Worm (Caenorhabditis elegans) whole organism, L4 larva: Measurements from ENCODE around the gene Y46G5A.39.

Experiments used
- F37D6.2 ChIP-seq: sonication (generic microtip); optimal IDR thresholded peaks from 2 replicates; lab custom pipeline; 2016; ENCODE audit warnings: mild to moderate bottlenecking, missing genetic modification characterization, missing compliant biosample characterization
- F44E2.7 ChIP-seq: fragments of 200-800 bp; sonication (Bioruptor generic); IDR thresholded peaks from 2 replicates; pipeline ENCODE4 v2.1.2; 2022; ENCODE audit warnings: missing genetic modification characterization, missing compliant biosample characterization
- F49E8.2 ChIP-seq: sonication (generic microtip); optimal IDR thresholded peaks from 2 replicates; lab custom pipeline; 2016; ENCODE audit warnings: missing compliant biosample characterization, mild to moderate bottlenecking, missing genetic modification characterization, borderline replicate concordance
- R02D3.7 ChIP-seq: fragments of 150-350 bp; sonication (generic microtip); optimal IDR thresholded peaks from 3 replicates; lab custom pipeline; 2014; ENCODE audit warnings: missing biosample characterization, missing genetic modification characterization
- T20F7.1 ChIP-seq: fragments of 200-800 bp; sonication (Bioruptor generic); optimal IDR thresholded peaks from 2 replicates; lab custom pipeline; 2018; ENCODE audit warnings: mild to moderate bottlenecking, missing genetic modification characterization, missing compliant biosample characterization
- T26A8.4 ChIP-seq: fragments of 200-800 bp; sonication (Bioruptor generic); IDR thresholded peaks from 2 replicates; pipeline ENCODE4 v1.3.6; 2022; ENCODE audit warnings: missing genetic modification characterization, missing compliant biosample characterization
- Y48G9A.11 ChIP-seq: fragments of 200-800 bp; sonication (Bioruptor generic); IDR thresholded peaks from 2 replicates; pipeline ENCODE4 v1.3.6; 2022; ENCODE audit warnings: missing genetic modification reagents, missing genetic modification characterization, missing compliant biosample characterization
- Y75B8A.6 ChIP-seq: fragments of 200-800 bp; sonication (Bioruptor generic); IDR thresholded peaks from 2 replicates; pipeline ENCODE4 v1.3.6; 2022; ENCODE audit warnings: missing genetic modification reagents, missing genetic modification characterization, missing compliant biosample characterization
- ZK546.5 ChIP-seq, 2 experiments: sonication (generic microtip); optimal IDR thresholded peaks; 2 replicates each; lab custom pipeline; 2017; ENCODE audit warnings: missing biosample characterization in 2 of 2, missing genetic modification characterization in 2 of 2
- aly-2 ChIP-seq: sonication (generic microtip); optimal IDR thresholded peaks from 2 replicates; lab custom pipeline; 2018; ENCODE audit warnings: missing biosample characterization, missing genetic modification characterization
- ama-1 ChIP-seq: fragments of 150-350 bp; optimal IDR thresholded peaks from 2 replicates; lab custom pipeline; 2014; ENCODE audit warnings: inconsistent platforms, mixed read lengths
- attf-4 ChIP-seq: sonication (generic microtip); optimal IDR thresholded peaks from 3 replicates; lab custom pipeline; 2017; ENCODE audit warnings: missing biosample characterization, missing genetic modification characterization
- ceh-28 ChIP-seq: fragments of 150-350 bp; optimal IDR thresholded peaks from 2 replicates; lab custom pipeline; 2014; ENCODE audit warnings: missing biosample characterization, missing genetic modification reagents, missing genetic modification characterization
- ceh-32 ChIP-seq: sonication (generic microtip); optimal IDR thresholded peaks from 2 replicates; lab custom pipeline; 2016; ENCODE audit warnings: mild to moderate bottlenecking, missing genetic modification characterization, missing compliant biosample characterization; ENCODE audit not compliant: poor library complexity
- ceh-62 ChIP-seq: sonication (generic microtip); optimal IDR thresholded peaks from 2 replicates; lab custom pipeline; 2017; ENCODE audit warnings: missing biosample characterization, missing genetic modification characterization
- ces-1 ChIP-seq: fragments of 150-350 bp; sonication (generic microtip); optimal IDR thresholded peaks from 4 replicates; lab custom pipeline; 2014; ENCODE audit warnings: missing biosample characterization, missing genetic modification reagents, missing genetic modification characterization
- cey-2 ChIP-seq: sonication (generic microtip); optimal IDR thresholded peaks from 3 replicates; lab custom pipeline; 2017; ENCODE audit warnings: missing genetic modification characterization, mild to moderate bottlenecking, missing compliant biosample characterization, antibody characterized with exemption, borderline replicate concordance; ENCODE audit not compliant: insufficient read depth
- ctbp-1 ChIP-seq: fragments of 200-800 bp; sonication (Bioruptor generic); IDR thresholded peaks from 2 replicates; pipeline ENCODE4 v1.3.6; 2022; ENCODE audit warnings: missing genetic modification reagents, missing genetic modification characterization, missing compliant biosample characterization
- daf-12 ChIP-seq: fragments of 150-350 bp; optimal IDR thresholded peaks from 2 replicates; lab custom pipeline; 2014; ENCODE audit warnings: missing biosample characterization, missing genetic modification reagents, missing genetic modification characterization
- dmd-9 ChIP-seq: fragments of 200-800 bp; sonication (Bioruptor generic); IDR thresholded peaks from 2 replicates; pipeline ENCODE4 v1.3.6; 2022; ENCODE audit warnings: missing genetic modification reagents, missing genetic modification characterization, missing compliant biosample characterization
- egl-27 ChIP-seq: sonication (generic microtip); optimal IDR thresholded peaks from 3 replicates; lab custom pipeline; 2017; ENCODE audit warnings: missing biosample characterization, missing genetic modification reagents, missing genetic modification characterization
- egl-43 ChIP-seq: fragments of 200-800 bp; sonication (Bioruptor generic); IDR thresholded peaks from 2 replicates; pipeline ENCODE4 v1.3.6; 2022; ENCODE audit warnings: missing genetic modification reagents, missing genetic modification characterization, missing compliant biosample characterization
- fkh-10 ChIP-seq: fragments of 150-350 bp; optimal IDR thresholded peaks from 2 replicates; lab custom pipeline; 2014; ENCODE audit warnings: missing biosample characterization, missing genetic modification reagents, missing genetic modification characterization
- gei-8 ChIP-seq: fragments of 200-800 bp; sonication (Bioruptor generic); optimal IDR thresholded peaks from 2 replicates; lab custom pipeline; 2018; ENCODE audit warnings: mild to moderate bottlenecking, missing genetic modification characterization, missing compliant biosample characterization
- hlh-11 ChIP-seq: fragments of 200-800 bp; sonication (Bioruptor generic); optimal IDR thresholded peaks from 2 replicates; lab custom pipeline; 2018; ENCODE audit warnings: mild to moderate bottlenecking, missing genetic modification characterization, missing compliant biosample characterization
- hlh-30 ChIP-seq: sonication (generic microtip); optimal IDR thresholded peaks from 2 replicates; lab custom pipeline; 2017; ENCODE audit warnings: antibody characterized with exemption, mild to moderate bottlenecking, missing genetic modification characterization, missing compliant biosample characterization; ENCODE audit not compliant: insufficient read depth
- hmg-1.1 ChIP-seq: fragments of 200-800 bp; sonication (Bioruptor generic); IDR thresholded peaks from 2 replicates; pipeline ENCODE4 v1.3.6; 2022; ENCODE audit warnings: missing genetic modification reagents, missing genetic modification characterization, missing compliant biosample characterization
- lim-7 ChIP-seq: fragments of 200-800 bp; sonication (Bioruptor generic); IDR thresholded peaks from 2 replicates; pipeline ENCODE4 v1.3.6; 2022; ENCODE audit warnings: missing genetic modification characterization, missing compliant biosample characterization
- lin-15B ChIP-seq: fragments of 150-350 bp; sonication (generic microtip); optimal IDR thresholded peaks from 3 replicates; lab custom pipeline; 2014; ENCODE audit warnings: missing biosample characterization, missing genetic modification characterization
- lir-3 ChIP-seq: sonication (generic microtip); optimal IDR thresholded peaks from 2 replicates; lab custom pipeline; 2016; ENCODE audit warnings: mild to moderate bottlenecking, missing genetic modification characterization, missing compliant biosample characterization
- madf-9 ChIP-seq: fragments of 200-800 bp; sonication (Bioruptor generic); conservative IDR thresholded peaks from 2 replicates; pipeline ENCODE4 v1.3.6; 2022; ENCODE audit warnings: missing genetic modification reagents, missing genetic modification characterization, missing compliant biosample characterization
- mdt-29 ChIP-seq: fragments of 200-800 bp; sonication (Bioruptor generic); IDR thresholded peaks from 2 replicates; pipeline ENCODE4 v1.3.6; 2022; ENCODE audit warnings: missing genetic modification reagents, missing genetic modification characterization, missing compliant biosample characterization
- mes-2 ChIP-seq: sonication (generic microtip); optimal IDR thresholded peaks from 2 replicates; lab custom pipeline; 2016; ENCODE audit warnings: missing genotype, mild to moderate bottlenecking, missing genetic modification characterization, missing compliant biosample characterization; ENCODE audit not compliant: poor library complexity, severe bottlenecking
- mxl-3 ChIP-seq: fragments of 200-800 bp; sonication (Bioruptor generic); optimal IDR thresholded peaks from 2 replicates; lab custom pipeline; 2018; ENCODE audit warnings: mild to moderate bottlenecking, missing genetic modification characterization, missing compliant biosample characterization
- nhr-102 ChIP-seq: sonication (generic microtip); optimal IDR thresholded peaks from 2 replicates; lab custom pipeline; 2016; ENCODE audit warnings: mild to moderate bottlenecking, missing genetic modification characterization, moderate library complexity, missing compliant biosample characterization
- nhr-11 ChIP-seq: fragments of 150-350 bp; optimal IDR thresholded peaks from 2 replicates; lab custom pipeline; 2014; ENCODE audit warnings: missing biosample characterization, missing genetic modification characterization
- nhr-111 ChIP-seq: fragments of 200-800 bp; sonication (Bioruptor generic); optimal IDR thresholded peaks from 2 replicates; lab custom pipeline; 2018; ENCODE audit warnings: mild to moderate bottlenecking, missing genetic modification characterization, missing compliant biosample characterization
- nhr-237 ChIP-seq: sonication (generic microtip); optimal IDR thresholded peaks from 2 replicates; lab custom pipeline; 2017; ENCODE audit warnings: missing biosample characterization, missing genetic modification characterization
- nhr-28 ChIP-seq: fragments of 150-350 bp; optimal IDR thresholded peaks from 2 replicates; lab custom pipeline; 2014; ENCODE audit warnings: missing biosample characterization, missing genetic modification characterization
- nhr-6 ChIP-seq: fragments of 150-350 bp; optimal IDR thresholded peaks from 2 replicates; lab custom pipeline; 2014; ENCODE audit warnings: missing biosample characterization, missing genetic modification characterization
- php-3 ChIP-seq: fragments of 200-800 bp; sonication (Bioruptor generic); IDR thresholded peaks from 2 replicates; pipeline ENCODE4 v1.3.6; 2022; ENCODE audit warnings: missing genetic modification reagents, missing genetic modification characterization, missing compliant biosample characterization
- pqm-1 ChIP-seq: sonication (generic microtip); optimal IDR thresholded peaks from 2 replicates; lab custom pipeline; 2017; ENCODE audit warnings: missing biosample characterization, missing genetic modification characterization
- sdz-12 ChIP-seq: fragments of 200-800 bp; sonication (Bioruptor generic); optimal IDR thresholded peaks from 2 replicates; lab custom pipeline; 2018; ENCODE audit warnings: mild to moderate bottlenecking, missing genetic modification characterization, missing compliant biosample characterization
- set-16 ChIP-seq: fragments of 200-800 bp; sonication (Bioruptor generic); IDR thresholded peaks from 2 replicates; pipeline ENCODE4 v1.3.6; 2022; ENCODE audit warnings: missing genetic modification reagents, missing genetic modification characterization, missing compliant biosample characterization
- snpc-1.2 ChIP-seq: fragments of 200-800 bp; sonication (Bioruptor generic); IDR thresholded peaks from 2 replicates; pipeline ENCODE4 v1.3.6; 2022; ENCODE audit warnings: missing genetic modification reagents, missing genetic modification characterization, missing compliant biosample characterization
- spr-1 ChIP-seq: sonication (generic microtip); optimal IDR thresholded peaks from 2 replicates; lab custom pipeline; 2016; ENCODE audit warnings: mild to moderate bottlenecking, missing genetic modification characterization, missing compliant biosample characterization
- spr-3 ChIP-seq: fragments of 200-800 bp; sonication (Bioruptor generic); optimal IDR thresholded peaks from 2 replicates; lab custom pipeline; 2018; ENCODE audit warnings: mild to moderate bottlenecking, missing genetic modification characterization, missing compliant biosample characterization
- tag-97 ChIP-seq: fragments of 200-800 bp; sonication (Bioruptor generic); IDR thresholded peaks from 2 replicates; pipeline ENCODE4 v1.3.6; 2022; ENCODE audit warnings: missing genetic modification characterization, missing compliant biosample characterization
- unc-130 ChIP-seq: sonication (generic microtip); optimal IDR thresholded peaks from 2 replicates; lab custom pipeline; 2016; ENCODE audit warnings: missing genetic modification reagents, missing genetic modification characterization, missing compliant biosample characterization
- unc-39 ChIP-seq: sonication (generic microtip); optimal IDR thresholded peaks from 2 replicates; lab custom pipeline; 2017; ENCODE audit warnings: missing biosample characterization, missing genetic modification characterization
- zfp-2 ChIP-seq: sonication (generic microtip); optimal IDR thresholded peaks from 2 replicates; lab custom pipeline; 2016; ENCODE audit warnings: mild to moderate bottlenecking, missing genetic modification characterization, missing compliant biosample characterization
- zip-2 ChIP-seq: fragments of 150-350 bp; optimal IDR thresholded peaks from 2 replicates; lab custom pipeline; 2014; ENCODE audit warnings: missing biosample characterization, missing genetic modification characterization
- ztf-7 ChIP-seq: fragments of 150-350 bp; optimal IDR thresholded peaks from 2 replicates; lab custom pipeline; 2014; ENCODE audit warnings: missing biosample characterization, missing genetic modification characterization

Gene Y46G5A.39

ce11 chrII:12736579-12736978, 17.0 kb downstream of the Y46G5A.39 start, which contains the start of gene snrp-200 (continued):
- TF ChIP-seq lir-3 (no peak), mxl-3 (GFP tag; lab: Kevin White, UChicago) (no peak), nhr-28 (tag; lab: Kevin White, UChicago) (no peak), unc-130 (no peak), unc-39 (tag; lab: Kevin White, UChicago) (no peak), mdt-29 (GFP tag; lab: Robert Waterston, UW) (no peak), lim-7 (GFP tag; lab: Robert Waterston, UW) (no peak), ZK546.5 (tag; optimal IDR thresholded peaks at IDR 0.05; lab: Kevin White, UChicago) (no peak), nhr-102 (tag; lab: Kevin White, UChicago) (no peak), ceh-32 (tag; lab: Kevin White, UChicago) (no peak), lin-15B (tag; lab: Kevin White, UChicago) (no peak), ceh-62 (tag; lab: Kevin White, UChicago) (no peak), ama-1 (no peak), madf-9 (GFP tag; lab: Robert Waterston, UW) (no peak), nhr-11 (tag; lab: Kevin White, UChicago) (no peak), fkh-10 (GFP tag; lab: Kevin White, UChicago) (no peak), R02D3.7 (tag; lab: Kevin White, UChicago) (no peak), F37D6.2 (tag; lab: Kevin White, UChicago) (no peak), F49E8.2 (no peak), aly-2 (tag; lab: Kevin White, UChicago) (no peak), gei-8 (GFP tag; lab: Kevin White, UChicago) (peak; percentile 1), ces-1 (GFP tag; lab: Kevin White, UChicago) (no peak), T26A8.4 (GFP tag; lab: Robert Waterston, UW) (no peak), zip-2 (tag; lab: Kevin White, UChicago) (no peak), egl-43 (GFP tag; lab: Robert Waterston, UW) (no peak), hlh-11 (tag; lab: Kevin White, UChicago) (no peak), set-16 (GFP tag; lab: Robert Waterston, UW) (peak; percentile 74), nhr-237 (tag; lab: Kevin White, UChicago) (no peak), hlh-30 (tag; lab: Kevin White, UChicago) (no peak), cey-2 (tag; lab: Kevin White, UChicago) (no peak), php-3 (GFP tag; lab: Robert Waterston, UW) (0 out of 2 replicates have a peak, but pooled peaks have one; percentile 38), ceh-28 (tag; lab: Kevin White, UChicago) (no peak), dmd-9 (GFP tag; lab: Robert Waterston, UW) (no peak), mes-2 (tag; lab: Kevin White, UChicago) (no peak), tag-97 (GFP tag; lab: Robert Waterston, UW) (no peak), daf-12 (tag; lab: Kevin White, UChicago) (no peak), ztf-7 (tag; lab: Kevin White, UChicago) (no peak), spr-3 (GFP tag; lab: Kevin White, UChicago) (no peak), snpc-1.2 (GFP tag; lab: Robert Waterston, UW) (no peak), zfp-2 (tag; lab: Kevin White, UChicago) (no peak), egl-27 (tag; lab: Kevin White, UChicago) (no peak), Y48G9A.11 (GFP tag; lab: Robert Waterston, UW) (no peak), hmg-1.1 (GFP tag; lab: Robert Waterston, UW) (no peak), T20F7.1 (GFP tag; lab: Kevin White, UChicago) (no peak), sdz-12 (GFP tag; lab: Kevin White, UChicago) (no peak), ctbp-1 (GFP tag; lab: Robert Waterston, UW) (0 out of 2 replicates have a peak, but pooled peaks have one; percentile 42), attf-4 (tag; lab: Kevin White, UChicago) (no peak), nhr-111 (GFP tag; lab: Kevin White, UChicago) (no peak), spr-1 (tag; lab: Kevin White, UChicago) (no peak), pqm-1 (tag; lab: Kevin White, UChicago) (no peak), nhr-6 (no peak), F44E2.7 (0 out of 2 replicates have a peak, but pooled peaks have one; percentile 3), Y75B8A.6 (GFP tag; lab: Robert Waterston, UW) (no peak)
